Worm (Caenorhabditis elegans) whole organism, young adult: ENCODE data around the gene str-153.

ENCODE experiments used
- B0019.2 ChIP-seq: fragments of 200-800 bp; sonication (Bioruptor generic); conservative IDR thresholded peaks from 2 replicates; pipeline ENCODE4 v1.3.6; 2022; ENCODE audit warnings: missing genetic modification reagents, missing genetic modification characterization, missing compliant biosample characterization
- B0336.3 ChIP-seq: fragments of 200-800 bp; sonication (Bioruptor generic); IDR thresholded peaks from 2 replicates; pipeline ENCODE4 v1.3.6; 2022; ENCODE audit warnings: missing genetic modification characterization, missing compliant biosample characterization
- C17E4.6 ChIP-seq: fragments of 200-800 bp; sonication (Bioruptor generic); IDR thresholded peaks from 2 replicates; pipeline ENCODE4 v1.3.6; 2022; ENCODE audit warnings: missing genetic modification reagents, missing genetic modification characterization, missing compliant biosample characterization
- F33H1.4 ChIP-seq: fragments of 200-800 bp; sonication (Bioruptor generic); IDR thresholded peaks from 2 replicates; pipeline ENCODE4 v1.3.6; 2022; ENCODE audit warnings: missing genetic modification reagents, missing genetic modification characterization, missing compliant biosample characterization
- F39B2.1 ChIP-seq: fragments of 200-800 bp; sonication (Bioruptor generic); IDR thresholded peaks from 2 replicates; pipeline ENCODE4 v1.3.6; 2022; ENCODE audit warnings: missing genetic modification reagents, missing genetic modification characterization, missing compliant biosample characterization
- F49E8.2 ChIP-seq: sonication (generic microtip); optimal IDR thresholded peaks from 3 replicates; lab custom pipeline; 2017; ENCODE audit warnings: missing genetic modification characterization, mild to moderate bottlenecking, missing compliant biosample characterization, antibody characterized with exemption, moderate library complexity; ENCODE audit not compliant: insufficient read depth
- T07F8.4 ChIP-seq: sonication (generic microtip); optimal IDR thresholded peaks from 2 replicates; lab custom pipeline; 2016; ENCODE audit warnings: mild to moderate bottlenecking, missing genetic modification characterization, moderate library complexity, missing compliant biosample characterization
- T26A5.8 ChIP-seq: sonication (generic microtip); optimal IDR thresholded peaks from 2 replicates; lab custom pipeline; 2016; ENCODE audit warnings: missing genetic modification characterization, missing compliant biosample characterization
- atf-7 ChIP-seq: sonication (generic microtip); optimal IDR thresholded peaks from 2 replicates; lab custom pipeline; 2017; ENCODE audit warnings: mild to moderate bottlenecking, missing genetic modification characterization, missing compliant biosample characterization
- bed-1 ChIP-seq: fragments of 200-800 bp; sonication (Bioruptor generic); IDR thresholded peaks from 2 replicates; pipeline ENCODE4 v1.3.6; 2022; ENCODE audit warnings: missing genetic modification reagents, missing genetic modification characterization, missing compliant biosample characterization
- ccch-3 ChIP-seq: fragments of 200-800 bp; sonication (Bioruptor generic); optimal IDR thresholded peaks from 2 replicates; lab custom pipeline; 2018; ENCODE audit warnings: mild to moderate bottlenecking, missing genetic modification characterization, missing compliant biosample characterization
- cebp-1 ChIP-seq, 2 experiments: fragments of 200-800 bp in 1 of 2; sonication (Bioruptor generic) in 1 of 2; sonication (generic microtip) in 1 of 2; IDR thresholded peaks in 1 of 2; optimal IDR thresholded peaks in 1 of 2; 2 replicates each; pipeline versions ENCODE4 v1.3.6 to Lab custom; 2017 to 2022; ENCODE audit warnings: missing compliant biosample characterization in 2 of 2, missing genetic modification characterization in 2 of 2, mild to moderate bottlenecking in 1 of 2, missing genetic modification reagents in 1 of 2, moderate library complexity in 1 of 2
- cebp-2 ChIP-seq: fragments of 200-800 bp; sonication (Bioruptor generic); IDR thresholded peaks from 2 replicates; pipeline ENCODE4 v1.3.6; 2022; ENCODE audit warnings: missing genetic modification characterization, missing compliant biosample characterization
- ceh-100 ChIP-seq: fragments of 200-800 bp; sonication (Bioruptor generic); IDR thresholded peaks from 2 replicates; pipeline ENCODE4 v1.3.6; 2022; ENCODE audit warnings: missing genetic modification reagents, missing genetic modification characterization, missing compliant biosample characterization
- egl-18 ChIP-seq: fragments of 200-800 bp; sonication (Bioruptor generic); IDR thresholded peaks from 2 replicates; pipeline ENCODE4 v1.3.6; 2022; ENCODE audit warnings: missing genetic modification reagents, missing genetic modification characterization, missing compliant biosample characterization
- hsf-1 ChIP-seq: fragments of 200-800 bp; sonication (Bioruptor generic); IDR thresholded peaks from 2 replicates; pipeline ENCODE4 v1.3.6; 2022; ENCODE audit warnings: missing genetic modification reagents, missing genetic modification characterization, missing compliant biosample characterization
- lin-35 ChIP-seq, 3 experiments: fragments of 150-350 bp in 2 of 3; sonication (generic microtip) in 1 of 3; optimal IDR thresholded peaks; 2 replicates each; lab custom pipeline; 2014 to 2018; ENCODE audit warnings: missing biosample characterization in 3 of 3, missing genetic modification characterization in 3 of 3, missing genetic modification reagents in 3 of 3
- madf-10 ChIP-seq: sonication (generic microtip); optimal IDR thresholded peaks from 2 replicates; lab custom pipeline; 2016; ENCODE audit warnings: mild to moderate bottlenecking, missing genetic modification characterization, missing compliant biosample characterization
- madf-8 ChIP-seq: fragments of 200-800 bp; sonication (Bioruptor generic); conservative IDR thresholded peaks from 2 replicates; pipeline ENCODE4 v1.3.6; 2022; ENCODE audit warnings: missing genetic modification reagents, missing genetic modification characterization, missing compliant biosample characterization
- rec-8 ChIP-seq, 2 experiments: sonication (generic microtip); optimal IDR thresholded peaks; 2 replicates each; lab custom pipeline; 2016; ENCODE audit warnings: mild to moderate bottlenecking in 2 of 2, missing genetic modification characterization in 2 of 2, missing genetic modification reagents in 2 of 2, missing genotype in 2 of 2, missing biosample characterization in 1 of 2, missing compliant biosample characterization in 1 of 2, moderate library complexity in 1 of 2
- rpc-1 ChIP-seq, 2 experiments: fragments of 150-350 bp in 1 of 2; sonication (generic microtip) in 1 of 2; optimal IDR thresholded peaks; 2 replicates each; lab custom pipeline; 2014 to 2018; ENCODE audit warnings: missing biosample characterization in 1 of 2, missing genetic modification characterization in 1 of 2, missing genetic modification reagents in 1 of 2, missing genotype in 1 of 2
- sdz-38 ChIP-seq: sonication (generic microtip); optimal IDR thresholded peaks from 2 replicates; lab custom pipeline; 2016; ENCODE audit warnings: missing genotype, missing genetic modification characterization, missing compliant biosample characterization
- sea-2 ChIP-seq: fragments of 200-800 bp; sonication (Bioruptor generic); IDR thresholded peaks from 2 replicates; pipeline ENCODE4 v1.3.6; 2022; ENCODE audit warnings: missing genetic modification characterization, missing compliant biosample characterization
- snpc-1.3 ChIP-seq: sonication (generic microtip); optimal IDR thresholded peaks from 2 replicates; lab custom pipeline; 2017; ENCODE audit warnings: missing genetic modification characterization, mild to moderate bottlenecking, missing compliant biosample characterization, antibody characterized with exemption, moderate library complexity, missing genotype, missing genetic modification reagents; ENCODE audit not compliant: insufficient read depth
- sptf-2 ChIP-seq: fragments of 200-800 bp; sonication (Bioruptor generic); optimal IDR thresholded peaks from 2 replicates; lab custom pipeline; 2018; ENCODE audit warnings: mild to moderate bottlenecking, missing genetic modification characterization, missing compliant biosample characterization
- tlf-1 ChIP-seq: fragments of 200-800 bp; sonication (Bioruptor generic); optimal IDR thresholded peaks from 2 replicates; lab custom pipeline; 2018; ENCODE audit warnings: mild to moderate bottlenecking, missing genetic modification characterization, missing compliant biosample characterization
- unc-130 ChIP-seq: sonication (generic microtip); optimal IDR thresholded peaks from 2 replicates; lab custom pipeline; 2016; ENCODE audit warnings: missing genetic modification reagents, missing genetic modification characterization, missing compliant biosample characterization
- xnd-1 ChIP-seq: sonication (generic microtip); optimal IDR thresholded peaks from 2 replicates; lab custom pipeline; 2016; ENCODE audit warnings: missing genotype, missing genetic modification reagents, missing genetic modification characterization, missing compliant biosample characterization
- ztf-18 ChIP-seq: sonication (generic microtip); optimal IDR thresholded peaks from 2 replicates; lab custom pipeline; 2016; ENCODE audit warnings: missing genotype, mild to moderate bottlenecking, missing genetic modification characterization, missing compliant biosample characterization
- ztf-26 ChIP-seq: sonication (generic microtip); optimal IDR thresholded peaks from 2 replicates; lab custom pipeline; 2017; ENCODE audit warnings: missing genetic modification characterization, missing compliant biosample characterization
- ztf-28 ChIP-seq: fragments of 200-800 bp; sonication (Bioruptor generic); IDR thresholded peaks from 2 replicates; pipeline ENCODE4 v1.3.6; 2022; ENCODE audit warnings: missing genetic modification reagents, missing genetic modification characterization, missing compliant biosample characterization
- ztf-3 ChIP-seq: fragments of 200-800 bp; sonication (Bioruptor generic); optimal IDR thresholded peaks from 2 replicates; lab custom pipeline; 2018; ENCODE audit warnings: mild to moderate bottlenecking, missing genetic modification characterization, missing compliant biosample characterization

The str-153 gene

DNA sequence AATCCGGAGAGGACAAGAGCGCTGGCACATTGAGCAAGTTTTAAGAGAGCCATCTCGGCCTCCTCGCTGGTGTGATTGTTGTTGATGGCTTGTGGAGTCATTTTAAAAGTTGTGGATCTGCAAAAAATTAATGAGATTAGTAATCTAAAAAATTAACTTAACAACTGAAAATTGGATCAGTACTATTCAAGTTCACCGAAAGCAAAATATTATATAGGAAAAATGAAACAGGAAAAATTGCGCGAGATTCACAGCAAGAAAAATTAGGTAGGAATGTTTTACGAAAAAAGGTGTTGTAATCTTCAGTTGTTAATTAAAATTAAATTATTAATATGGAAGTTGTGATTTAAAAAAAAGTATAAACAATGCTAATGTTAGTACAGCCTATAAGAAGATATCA lies 46.9 kb upstream of the str-153 start, which contains the start of gene T08B6.1:
T08B6.1 (minus strand) TSS at position 101 of the 400 bp plus-strand sequence.
- TF ChIP-seq rec-8 (tag; optimal IDR thresholded peaks at IDR 0.05; lab: Kevin White, UChicago) (no peak), egl-18 (GFP tag; lab: Robert Waterston, UW) (no peak), xnd-1 (tag; lab: Kevin White, UChicago) (no peak), madf-8 (no peak), F49E8.2 (tag; lab: Kevin White, UChicago) (no peak), F33H1.4 (GFP tag; lab: Robert Waterston, UW) (no peak), ztf-28 (no peak), hsf-1 (GFP tag; lab: Robert Waterston, UW) (no peak)

DNA sequence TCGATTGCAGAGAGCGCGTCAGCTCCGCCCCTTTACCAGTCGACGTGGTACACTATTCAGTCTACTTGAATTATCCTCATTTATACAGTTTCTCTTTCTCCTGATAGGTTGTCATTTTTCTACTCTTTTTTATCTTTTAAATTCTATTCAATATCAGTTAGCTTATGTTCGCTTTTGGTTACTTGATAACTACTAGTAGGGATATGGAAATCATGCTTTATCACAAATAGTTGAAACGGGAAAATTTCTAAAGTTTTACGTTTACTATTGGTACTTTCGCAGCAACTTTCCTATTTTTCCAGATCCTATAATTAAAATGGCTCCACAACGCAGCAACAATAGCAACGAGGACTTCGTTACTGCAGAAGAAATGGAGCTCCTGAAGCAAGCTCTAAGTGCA lies 44.6 kb upstream of the str-153 start, which contains the start of gene sgnh-1:
sgnh-1 (plus strand) TSS at position 301 of the 400 bp plus-strand sequence.
- no peak for TF ChIP-seq ztf-18 (tag; lab: Kevin White, UChicago)
- no peak for TF ChIP-seq lin-35 (GFP tag; optimal IDR thresholded peaks at IDR 0.05; lab: Kevin White, UChicago)
- TF ChIP-seq sptf-2 (GFP tag; lab: Kevin White, UChicago) = no peak
- TF ChIP-seq B0336.3 (GFP tag; lab: Robert Waterston, UW) = no peak
- no peak for TF ChIP-seq ztf-28
- no peak for TF ChIP-seq ceh-100 (GFP tag; lab: Robert Waterston, UW)
- TF ChIP-seq bed-1 (GFP tag; lab: Robert Waterston, UW) = no peak
- no peak for TF ChIP-seq C17E4.6 (GFP tag; lab: Robert Waterston, UW)
- TF ChIP-seq tlf-1 (GFP tag; lab: Kevin White, UChicago) = no peak
- no peak for TF ChIP-seq B0019.2 (GFP tag; lab: Robert Waterston, UW)
- TF ChIP-seq madf-10 = no peak
- no peak for TF ChIP-seq cebp-1 (GFP tag; IDR thresholded peaks at IDR 0.05; lab: Robert Waterston, UW)
- no peak for TF ChIP-seq cebp-1 (tag; optimal IDR thresholded peaks at IDR 0.05; lab: Kevin White, UChicago)
- TF ChIP-seq ztf-3 (GFP tag; lab: Kevin White, UChicago) = no peak
- TF ChIP-seq T26A5.8 = no peak
- no peak for TF ChIP-seq cebp-2 (GFP tag; lab: Robert Waterston, UW)
- TF ChIP-seq, all 124 proteins: peak for 0

DNA sequence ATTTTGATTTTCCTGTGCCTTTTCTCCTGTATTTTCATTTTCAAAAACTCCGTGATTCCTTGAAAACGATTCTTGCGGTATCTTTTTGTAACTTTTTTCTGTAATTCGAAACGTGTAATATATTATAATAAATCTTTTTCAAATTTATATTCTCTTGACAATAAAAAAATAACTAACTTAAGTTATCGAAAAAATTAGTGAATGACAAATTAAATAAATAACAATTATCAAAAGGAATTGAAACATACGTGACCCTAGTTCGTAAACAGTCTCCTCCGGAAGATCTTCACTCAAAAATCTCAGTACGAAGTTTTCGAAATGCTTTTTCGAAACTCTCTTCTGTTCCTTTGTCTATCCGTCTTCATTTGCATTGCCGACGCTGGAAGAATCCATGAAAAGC lies 43.7 kb upstream of the str-153 start, which contains the start of gene T08B6.9:
T08B6.9 (plus strand) TSS at position 301 of the 400 bp plus-strand sequence.
- no peak for TF ChIP-seq ztf-26 (tag; lab: Kevin White, UChicago)
- no peak for TF ChIP-seq T26A5.8
- no peak for TF ChIP-seq ztf-18 (tag; lab: Kevin White, UChicago)
- TF ChIP-seq ztf-3 (GFP tag; lab: Kevin White, UChicago) = no peak
- no peak for TF ChIP-seq rec-8 (tag; optimal IDR thresholded peaks at IDR 0.05; lab: Kevin White, UChicago)
- TF ChIP-seq rpc-1 (optimal IDR thresholded peaks at IDR 0.05; lab: Kevin White, UChicago) = no peak
- no peak for TF ChIP-seq rpc-1 (tag; optimal IDR thresholded peaks at IDR 0.05; lab: Kevin White, UChicago)
- no peak for TF ChIP-seq unc-130 (GFP tag; lab: Kevin White, UChicago)

DNA sequence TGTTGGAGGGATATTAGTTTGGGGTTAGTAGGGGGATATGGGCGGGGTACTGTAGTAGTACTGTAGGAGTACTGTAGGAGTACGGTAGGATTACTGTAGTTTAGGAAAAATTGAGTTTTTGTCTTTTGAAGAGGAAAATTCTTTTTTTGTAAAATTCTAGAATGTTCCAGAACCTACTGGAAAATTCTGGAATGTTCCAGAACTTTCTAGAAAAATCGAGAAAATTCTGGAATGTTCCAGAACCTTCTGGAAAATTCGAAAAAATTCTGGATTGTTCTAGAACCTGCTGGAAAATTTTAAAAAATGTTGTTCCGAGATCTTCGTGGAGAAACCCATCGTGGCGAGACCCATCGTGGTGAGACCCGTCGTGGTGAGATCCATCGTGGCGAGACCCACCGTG lies 36.5 kb upstream of the str-153 start:
- TF ChIP-seq hsf-1 (GFP tag; lab: Robert Waterston, UW) = peak; percentile 95

DNA sequence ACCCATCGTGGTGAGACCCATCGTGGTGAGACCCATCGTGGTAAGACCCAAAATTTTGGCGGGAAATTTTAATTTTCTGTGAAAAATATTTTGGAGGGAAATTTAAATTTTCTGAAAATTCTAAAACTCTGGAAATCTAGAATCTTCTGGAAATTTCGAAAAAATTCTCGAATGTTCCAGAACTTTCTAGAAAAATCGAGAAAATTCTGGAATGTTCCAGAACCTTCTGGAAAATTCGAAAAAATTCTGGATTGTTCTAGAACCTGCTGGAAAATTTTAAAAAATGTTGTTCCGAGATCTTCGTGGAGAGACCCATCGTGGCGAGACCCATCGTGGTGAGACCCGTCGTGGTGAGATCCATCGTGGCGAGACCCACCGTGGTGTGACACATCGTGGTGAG lies 36.0 kb upstream of the str-153 start:
- TF ChIP-seq hsf-1 (GFP tag; lab: Robert Waterston, UW) = peak; percentile 92
- TF ChIP-seq, all 124 proteins: peak for 1; not testable (repeated sequence) for 123

DNA sequence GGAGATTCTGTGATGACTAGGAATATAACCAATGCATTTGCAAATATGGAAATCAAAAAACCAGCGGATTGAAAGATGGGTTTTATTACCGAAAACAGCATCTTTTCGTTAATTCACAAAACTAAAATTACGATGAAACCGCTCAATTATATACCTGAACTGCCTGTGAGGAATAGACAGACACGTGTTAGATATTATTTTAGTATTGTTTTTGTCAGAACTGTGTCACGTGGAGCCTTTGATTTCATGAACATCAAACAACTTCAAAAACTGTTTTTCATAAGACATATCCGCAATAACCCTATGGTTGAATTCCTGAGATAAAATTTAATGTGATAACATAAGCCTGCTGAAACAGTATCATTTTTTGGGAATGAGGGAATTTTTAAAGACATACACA lies 30.2 kb upstream of the str-153 start, which contains the start of gene str-161:
str-161 (minus strand) TSS at position 101 of the 400 bp plus-strand sequence.
- TF ChIP-seq snpc-1.3 (no peak), atf-7 (tag; lab: Kevin White, UChicago) (no peak), ztf-28 (no peak), T07F8.4 (tag; lab: Kevin White, UChicago) (no peak), sdz-38 (tag; lab: Kevin White, UChicago) (no peak), F39B2.1 (GFP tag; lab: Robert Waterston, UW) (no peak), ccch-3 (no peak), sea-2 (GFP tag; lab: Robert Waterston, UW) (no peak), madf-8 (no peak)
- TF ChIP-seq, all 124 proteins: peak for 0
